Fruit fly (Drosophila melanogaster): ENCODE data around the gene Nha2.

DNA sequence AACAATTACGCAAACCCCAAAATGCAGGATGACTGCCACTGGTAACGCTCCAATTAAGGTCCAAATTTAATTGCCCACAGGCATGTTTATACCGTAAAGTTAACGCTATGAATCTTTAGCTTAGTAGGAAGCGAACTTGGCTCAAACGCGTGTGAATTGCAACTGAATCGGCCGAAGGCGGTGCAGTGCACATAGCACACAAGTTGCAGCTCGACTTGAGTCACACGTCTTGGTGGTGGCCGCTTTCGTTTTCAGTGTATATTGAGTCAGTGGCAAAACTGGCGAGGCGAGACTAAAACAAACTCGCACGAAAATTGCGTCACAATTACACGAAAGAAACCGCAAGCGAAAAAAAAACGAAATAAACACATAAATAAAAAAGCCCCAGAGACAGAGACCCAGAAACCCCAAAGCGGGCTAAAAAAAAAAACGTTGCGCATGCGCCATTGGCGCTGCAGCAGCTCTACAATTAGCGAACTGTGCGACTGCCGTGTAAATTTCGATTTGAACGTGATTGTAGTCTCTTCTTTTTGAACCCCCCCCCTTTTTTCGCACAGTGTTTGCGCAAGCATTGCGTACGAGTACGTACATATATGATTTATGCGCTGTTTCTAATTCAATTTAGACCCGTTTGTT is 11.3 kb upstream of the Nha2 start:
- no peak for TF ChIP-seq CG4424 (GFP tag; optimal IDR thresholded peaks at IDR 0.05)
- no peak for TF ChIP-seq CG7928 (GFP tag; optimal IDR thresholded peaks at IDR 0.05)
- no peak for TF ChIP-seq Abd-B (GFP tag; optimal IDR thresholded peaks at IDR 0.05)
- no peak for TF ChIP-seq gce (GFP tag; IDR thresholded peaks at IDR 0.05)
- no peak for TF ChIP-seq Fer3 (tag; optimal IDR thresholded peaks at IDR 0.05)
- TF ChIP-seq HLH4C (GFP tag; IDR thresholded peaks at IDR 0.05; ENCODE audit: partially characterized antibody): no peak

Data from whole organism, embryonic.